Fruit fly (Drosophila melanogaster) whole organism, embryonic: ENCODE data around the gene Vps8.

Experiments used
- Bdp1 ChIP-seq: fragments of 200-800 bp; sonication (Bioruptor generic); optimal IDR thresholded peaks from 3 replicates; lab custom pipeline; 2016; ENCODE audit warnings: missing biosample characterization, missing genetic modification characterization
- CG10209 ChIP-seq: fragments of 200-800 bp; sonication (Bioruptor generic); optimal IDR thresholded peaks from 3 replicates; lab custom pipeline; 2017; ENCODE audit warnings: missing biosample characterization, mild to moderate bottlenecking, missing genetic modification characterization, missing genetic modification reagents
- CG10267 ChIP-seq: fragments of 200-800 bp; sonication (Bioruptor generic); optimal IDR thresholded peaks from 2 replicates; lab custom pipeline; 2018; ENCODE audit warnings: missing biosample characterization, mild to moderate bottlenecking, missing genetic modification characterization, moderate library complexity
- CG13894 ChIP-seq: fragments of 200-800 bp; sonication (Bioruptor generic); optimal IDR thresholded peaks from 3 replicates; lab custom pipeline; 2018; ENCODE audit warnings: missing biosample characterization, mild to moderate bottlenecking, missing genetic modification characterization, moderate library complexity
- CG15269 ChIP-seq: fragments of 200-800 bp; sonication (Bioruptor generic); optimal IDR thresholded peaks from 2 replicates; lab custom pipeline; 2018; ENCODE audit warnings: missing biosample characterization, mild to moderate bottlenecking, missing genetic modification characterization, moderate library complexity
- CG3065 ChIP-seq: fragments of 200-800 bp; sonication (Bioruptor generic); optimal IDR thresholded peaks from 2 replicates; lab custom pipeline; 2016; ENCODE audit warnings: missing biosample characterization, missing genetic modification characterization
- CG31365 ChIP-seq: fragments of 200-800 bp; sonication (Bioruptor generic); optimal IDR thresholded peaks from 2 replicates; lab custom pipeline; 2018; ENCODE audit warnings: missing biosample characterization, mild to moderate bottlenecking, missing genetic modification characterization
- CG3163 ChIP-seq: fragments of 200-800 bp; sonication (Bioruptor generic); optimal IDR thresholded peaks from 3 replicates; lab custom pipeline; 2016; ENCODE audit warnings: missing biosample characterization, missing genetic modification characterization
- CG43689 ChIP-seq: fragments of 200-800 bp; sonication (Bioruptor generic); IDR thresholded peaks from 2 replicates; pipeline ENCODE4 v1.3.6; 2022; ENCODE audit warnings: missing biosample characterization, missing genetic modification characterization
- CG5245 ChIP-seq: fragments of 200-800 bp; sonication (Bioruptor generic); optimal IDR thresholded peaks from 3 replicates; lab custom pipeline; 2016; ENCODE audit warnings: missing biosample characterization, missing genetic modification characterization
- CG7928 ChIP-seq: fragments of 200-800 bp; sonication (Bioruptor generic); optimal IDR thresholded peaks from 2 replicates; lab custom pipeline; 2017; ENCODE audit warnings: missing biosample characterization, mild to moderate bottlenecking, missing genetic modification characterization
- CG8089 ChIP-seq: fragments of 200-800 bp; sonication (Bioruptor generic); optimal IDR thresholded peaks from 3 replicates; lab custom pipeline; 2016; ENCODE audit warnings: missing biosample characterization, missing genetic modification characterization
- CG9609 ChIP-seq: fragments of 200-800 bp; sonication (Bioruptor generic); optimal IDR thresholded peaks from 3 replicates; lab custom pipeline; 2016; ENCODE audit warnings: missing biosample characterization, missing genetic modification characterization
- CHES-1-like ChIP-seq: fragments of 200-800 bp; sonication (Bioruptor generic); optimal IDR thresholded peaks from 2 replicates; lab custom pipeline; 2016; ENCODE audit warnings: missing biosample characterization, missing genetic modification characterization
- CTCF ChIP-seq: fragments of 200-800 bp; sonication (Bioruptor generic); optimal IDR thresholded peaks from 2 replicates; lab custom pipeline; 2017; ENCODE audit warnings: missing biosample characterization, mild to moderate bottlenecking, missing genetic modification characterization, moderate library complexity
- D19A ChIP-seq: fragments of 200-800 bp; optimal IDR thresholded peaks from 3 replicates; lab custom pipeline; 2019; ENCODE audit warnings: missing biosample characterization, mild to moderate bottlenecking, missing genetic modification characterization, moderate library complexity
- Dbx ChIP-seq: fragments of 200-800 bp; sonication (Bioruptor generic); IDR thresholded peaks from 3 replicates; pipeline ENCODE4 v1.3.6; 2022; ENCODE audit warnings: missing biosample characterization, missing genetic modification characterization
- Elba2 ChIP-seq: fragments of 200-800 bp; sonication (Bioruptor generic); optimal IDR thresholded peaks from 3 replicates; lab custom pipeline; 2016; ENCODE audit warnings: missing biosample characterization, missing genetic modification characterization
- Fer2 ChIP-seq: fragments of 200-800 bp; sonication (Bioruptor generic); optimal IDR thresholded peaks from 2 replicates; lab custom pipeline; 2018; ENCODE audit warnings: missing biosample characterization, mild to moderate bottlenecking, missing genetic modification characterization, moderate library complexity
- HLH3B ChIP-seq: fragments of 200-800 bp; sonication (Bioruptor generic); IDR thresholded peaks from 2 replicates; pipeline ENCODE4 v1.3.6; 2022; ENCODE audit warnings: missing biosample characterization, missing genetic modification characterization
- HmgD ChIP-seq: fragments of 200-800 bp; sonication (Bioruptor generic); optimal IDR thresholded peaks from 3 replicates; lab custom pipeline; 2016; ENCODE audit warnings: missing biosample characterization, missing genetic modification characterization
- Hr39 ChIP-seq: fragments of >200 bp; optimal IDR thresholded peaks from 2 replicates; lab custom pipeline; 2017
- Mrtf ChIP-seq: fragments of 200-800 bp; sonication (Bioruptor generic); IDR thresholded peaks from 3 replicates; pipeline ENCODE4 v1.3.6; 2022; ENCODE audit warnings: missing biosample characterization, missing genetic modification characterization
- NC2β ChIP-seq: fragments of 200-800 bp; sonication (Bioruptor generic); optimal IDR thresholded peaks from 2 replicates; lab custom pipeline; 2016; ENCODE audit warnings: missing biosample characterization, missing genetic modification characterization
- Neu2 ChIP-seq: fragments of 200-800 bp; sonication (Bioruptor generic); optimal IDR thresholded peaks from 3 replicates; lab custom pipeline; 2016; ENCODE audit warnings: missing biosample characterization, missing genetic modification characterization, borderline replicate concordance
- Nf-YB ChIP-seq: fragments of 200-800 bp; sonication (Bioruptor generic); optimal IDR thresholded peaks from 3 replicates; lab custom pipeline; 2019; ENCODE audit warnings: missing biosample characterization, mild to moderate bottlenecking, missing genetic modification characterization, moderate library complexity
- TFAM ChIP-seq: fragments of 200-800 bp; sonication (Bioruptor generic); optimal IDR thresholded peaks from 2 replicates; lab custom pipeline; 2017; ENCODE audit warnings: missing biosample characterization, missing genetic modification characterization, inconsistent platforms
- ab ChIP-seq: fragments of 200-800 bp; sonication (Bioruptor generic); optimal IDR thresholded peaks from 2 replicates; lab custom pipeline; 2016; ENCODE audit warnings: missing biosample characterization, missing genetic modification characterization
- bbx ChIP-seq: fragments of 200-800 bp; sonication (Bioruptor generic); IDR thresholded peaks from 2 replicates; pipeline ENCODE4 v1.3.6; 2022; ENCODE audit warnings: missing biosample characterization, missing genetic modification characterization; ENCODE audit not compliant: partially characterized antibody
- bowl ChIP-seq: fragments of 200-800 bp; sonication (Bioruptor generic); IDR thresholded peaks from 2 replicates; pipeline ENCODE4 v1.3.6; 2022; ENCODE audit warnings: missing biosample characterization, missing genetic modification characterization
- chn ChIP-seq: fragments of 200-800 bp; sonication (Bioruptor generic); optimal IDR thresholded peaks from 2 replicates; lab custom pipeline; 2016; ENCODE audit warnings: missing biosample characterization, missing genetic modification characterization
- emc ChIP-seq: fragments of 200-800 bp; sonication (Bioruptor generic); optimal IDR thresholded peaks from 2 replicates; lab custom pipeline; 2016; ENCODE audit warnings: missing biosample characterization, missing genetic modification characterization
- exex ChIP-seq: fragments of 200-800 bp; sonication (Bioruptor generic); optimal IDR thresholded peaks from 4 replicates; lab custom pipeline; 2018; ENCODE audit warnings: missing biosample characterization, mild to moderate bottlenecking, missing genetic modification characterization, moderate library complexity
- fd3F ChIP-seq: fragments of 200-800 bp; sonication (Bioruptor generic); optimal IDR thresholded peaks from 2 replicates; lab custom pipeline; 2018; ENCODE audit warnings: missing biosample characterization, mild to moderate bottlenecking, missing genetic modification characterization, moderate library complexity
- grau ChIP-seq: fragments of 200-800 bp; optimal IDR thresholded peaks from 3 replicates; lab custom pipeline; 2019; ENCODE audit warnings: missing biosample characterization, mild to moderate bottlenecking, missing genetic modification characterization, moderate library complexity
- kni ChIP-seq: fragments of 200-800 bp; sonication (Bioruptor generic); optimal IDR thresholded peaks from 3 replicates; lab custom pipeline; 2017; ENCODE audit warnings: mild to moderate bottlenecking, missing biosample characterization, missing genetic modification reagents, missing genetic modification characterization
- mam ChIP-seq: fragments of 200-800 bp; sonication (Bioruptor generic); optimal IDR thresholded peaks from 3 replicates; lab custom pipeline; 2016; ENCODE audit warnings: missing biosample characterization, missing genetic modification characterization
- otp ChIP-seq: fragments of 200-800 bp; sonication (Bioruptor generic); IDR thresholded peaks from 3 replicates; pipeline ENCODE4, ENCODE4 v1.3.6; 2022; ENCODE audit warnings: missing biosample characterization, missing genetic modification characterization
- pb ChIP-seq: fragments of 200-800 bp; sonication (Bioruptor generic); optimal IDR thresholded peaks from 3 replicates; lab custom pipeline; 2016; ENCODE audit warnings: missing biosample characterization, missing genetic modification characterization
- pnt ChIP-seq: fragments of 200-800 bp; sonication (Bioruptor generic); optimal IDR thresholded peaks from 3 replicates; lab custom pipeline; 2016; ENCODE audit warnings: missing biosample characterization, missing genetic modification characterization
- pzg ChIP-seq: fragments of 200-800 bp; sonication (Bioruptor generic); optimal IDR thresholded peaks from 3 replicates; lab custom pipeline; 2018; ENCODE audit warnings: missing biosample characterization, mild to moderate bottlenecking, missing genetic modification characterization, moderate library complexity
- ranshi ChIP-seq: fragments of 200-800 bp; sonication (Bioruptor generic); IDR thresholded peaks from 2 replicates; pipeline ENCODE4 v1.3.6; 2022; ENCODE audit warnings: missing biosample characterization, missing genetic modification characterization
- rib ChIP-seq: fragments of 200-800 bp; sonication (Bioruptor generic); IDR thresholded peaks from 2 replicates; pipeline ENCODE4 v1.3.6; 2022; ENCODE audit warnings: missing biosample characterization, missing genetic modification characterization
- scrt ChIP-seq: fragments of 200-800 bp; sonication (Bioruptor generic); optimal IDR thresholded peaks from 2 replicates; lab custom pipeline; 2018; ENCODE audit warnings: missing biosample characterization, mild to moderate bottlenecking, missing genetic modification characterization, moderate library complexity
- sisA ChIP-seq: fragments of 200-800 bp; sonication (Bioruptor generic); IDR thresholded peaks from 2 replicates; pipeline ENCODE4 v1.3.6; 2022; ENCODE audit warnings: missing biosample characterization, missing genetic modification characterization
- slbo ChIP-seq: fragments of 200-800 bp; sonication (Bioruptor generic); IDR thresholded peaks from 2 replicates; pipeline ENCODE4 v1.3.6; 2022; ENCODE audit warnings: missing biosample characterization, missing genetic modification characterization
- slp2 ChIP-seq: fragments of 200-800 bp; sonication (Bioruptor generic); optimal IDR thresholded peaks from 2 replicates; lab custom pipeline; 2016; ENCODE audit warnings: missing biosample characterization, missing genetic modification characterization
- sr ChIP-seq: fragments of 200-800 bp; sonication (Bioruptor generic); IDR thresholded peaks from 3 replicates; pipeline ENCODE4 v1.3.6; 2022; ENCODE audit warnings: missing biosample characterization, missing genetic modification characterization
- stwl ChIP-seq: fragments of 200-800 bp; sonication (Bioruptor generic); optimal IDR thresholded peaks from 3 replicates; lab custom pipeline; 2018; ENCODE audit warnings: missing biosample characterization, mild to moderate bottlenecking, missing genetic modification characterization, moderate library complexity
- tgo ChIP-seq: fragments of 200-800 bp; sonication (Bioruptor generic); IDR thresholded peaks from 3 replicates; pipeline ENCODE4 v1.3.6; 2022; ENCODE audit warnings: missing biosample characterization, missing genetic modification characterization
- vfl ChIP-seq: fragments of 200-800 bp; sonication (Bioruptor generic); optimal IDR thresholded peaks from 2 replicates; lab custom pipeline; 2016; ENCODE audit warnings: missing biosample characterization, missing genetic modification characterization
- wek ChIP-seq: fragments of 200-800 bp; sonication (Bioruptor generic); optimal IDR thresholded peaks from 3 replicates; lab custom pipeline; 2018; ENCODE audit warnings: missing biosample characterization, mild to moderate bottlenecking, missing genetic modification characterization, moderate library complexity

Vps8 gene

dm6 chr3L:6467691-6468329, 27.3 kb downstream of the Vps8 start (continued):
- peak; percentile 54 for TF ChIP-seq CG3065
- peak; percentile 47; the same call in 1 of the 2 replicates for TF ChIP-seq slbo (GFP tag; lab: Robert Waterston, UW)
- TF ChIP-seq CG8089 (GFP tag; lab: Kevin White, UChicago), result no peak
- no peak for TF ChIP-seq Neu2 (GFP tag; lab: Kevin White, UChicago)
- no peak for TF ChIP-seq TFAM (GFP tag; lab: Kevin White, UChicago)
- TF ChIP-seq tgo (GFP tag; lab: Robert Waterston, UW), result peak; percentile 68
- no peak for TF ChIP-seq otp (GFP tag; lab: Robert Waterston, UW)
- no peak for TF ChIP-seq scrt (GFP tag; lab: Kevin White, UChicago)
- no peak for TF ChIP-seq ab (GFP tag; lab: Kevin White, UChicago)
- TF ChIP-seq pzg, result no peak
- TF ChIP-seq CG43689 (GFP tag; lab: Robert Waterston, UW), result no peak
- peak; percentile 15 for TF ChIP-seq Fer2 (tag; lab: Kevin White, UChicago)
- TF ChIP-seq HmgD (GFP tag; lab: Kevin White, UChicago), result no peak
- TF ChIP-seq CG10209, result peak; percentile 72
- no peak for TF ChIP-seq vfl
- TF ChIP-seq CHES-1-like, result no peak
- TF ChIP-seq CG13894 (tag; lab: Kevin White, UChicago), result no peak
- no peak for TF ChIP-seq CTCF (GFP tag; lab: Kevin White, UChicago)
- no peak for TF ChIP-seq sr (GFP tag; lab: Robert Waterston, UW)
- TF ChIP-seq ranshi (GFP tag; lab: Robert Waterston, UW), result peak; percentile 61
- peak; percentile 36 for TF ChIP-seq wek (GFP tag; lab: Kevin White, UChicago)
- TF ChIP-seq pb (GFP tag; lab: Kevin White, UChicago), result no peak
- TF ChIP-seq CG9609 (GFP tag; lab: Kevin White, UChicago), result no peak
- no peak for TF ChIP-seq Elba2 (GFP tag; lab: Kevin White, UChicago)
- no peak for TF ChIP-seq NC2β (GFP tag; lab: Kevin White, UChicago)
- no peak for TF ChIP-seq emc
- peak; percentile 38 for TF ChIP-seq Bdp1 (GFP tag; lab: Kevin White, UChicago)
- TF ChIP-seq D19A (tag; lab: Kevin White, UChicago), result peak; percentile 67
- TF ChIP-seq bbx (GFP tag; lab: Robert Waterston, UW), result no peak
- TF ChIP-seq CG31365 (tag; lab: Kevin White, UChicago), result no peak
- TF ChIP-seq rib (GFP tag; lab: Robert Waterston, UW), result no peak
- TF ChIP-seq CG3163 (GFP tag; lab: Kevin White, UChicago), result no peak
- no peak for TF ChIP-seq CG7928 (GFP tag; lab: Kevin White, UChicago)
- 0 out of 2 replicates have a peak, but pooled peaks have one; percentile 5 for TF ChIP-seq bowl (GFP tag; lab: Robert Waterston, UW)
- no peak for TF ChIP-seq chn (GFP tag; lab: Kevin White, UChicago)
- TF ChIP-seq fd3F, result no peak
- peak; percentile 24 for TF ChIP-seq kni (GFP tag; lab: Kevin White, UChicago)
- TF ChIP-seq HLH3B, result peak; percentile 56
- TF ChIP-seq mam (GFP tag; lab: Kevin White, UChicago), result no peak
- peak; percentile 43; the same call in 1 of the 2 replicates for TF ChIP-seq sisA (GFP tag; lab: Robert Waterston, UW)
- peak; percentile 73 for TF ChIP-seq Nf-YB
- no peak for TF ChIP-seq pnt (GFP tag; lab: Kevin White, UChicago)
- no peak for TF ChIP-seq Hr39 (lab: Kevin White, UChicago)
- TF ChIP-seq CG15269, result peak; percentile 82
- TF ChIP-seq exex (tag; lab: Kevin White, UChicago), result no peak
- TF ChIP-seq Mrtf, result no peak
- TF ChIP-seq slp2, result no peak
- peak; percentile 27 for TF ChIP-seq CG5245 (GFP tag; lab: Kevin White, UChicago)
- peak; percentile 13 for TF ChIP-seq stwl (tag; lab: Kevin White, UChicago)
- peak; percentile 72 for TF ChIP-seq CG10267 (tag; lab: Kevin White, UChicago)
- peak; percentile 72 for TF ChIP-seq grau
- TF ChIP-seq Dbx (GFP tag; lab: Robert Waterston, UW), result no peak
